Fruit fly (Drosophila melanogaster) whole organism: ENCODE results near the gene CG46303.

Source experiments
- CG8478 ChIP-seq: fragments of >200 bp; optimal IDR thresholded peaks from 2 replicates; lab custom pipeline; 2018; ENCODE audit warnings: inconsistent platforms
- Dll ChIP-seq: fragments of >200 bp; optimal IDR thresholded peaks from 2 replicates; lab custom pipeline; 2017
- EcR ChIP-seq, 2 experiments: fragments of >200 bp; optimal IDR thresholded peaks; 2 replicates each; lab custom pipeline; 2017; ENCODE audit warnings: missing biosample characterization in 2 of 2, missing genetic modification characterization in 2 of 2, missing genetic modification reagents in 2 of 2
- pan ChIP-seq: fragments of >200 bp; optimal IDR thresholded peaks from 2 replicates; lab custom pipeline; 2017
- psq ChIP-seq: fragments of >200 bp; optimal IDR thresholded peaks from 2 replicates; lab custom pipeline; 2017
- usp ChIP-seq: fragments of >200 bp; optimal IDR thresholded peaks from 2 replicates; lab custom pipeline; 2017; ENCODE audit warnings: missing biosample characterization, missing genetic modification characterization, mixed read lengths

The CG46303 gene

dm6 chr3R:5821750-5822149, at the start of gene CG46303:
CG46303 (plus strand) TSS chr3R:5821972.
- TF ChIP-seq pan (lab: Kevin White, UChicago) (no peak), EcR (GFP tag; optimal IDR thresholded peaks at IDR 0.05; lab: Kevin White, UChicago) (no peak), psq (lab: Kevin White, UChicago) (no peak), Dll (no peak), CG8478 (no peak), usp (GFP tag; lab: Kevin White, UChicago) (no peak)

dm6 chr3R:5772433-5772832, 49.3 kb upstream of the CG46303 start:
- TF ChIP-seq CG8478 = no peak
- TF ChIP-seq pan (lab: Kevin White, UChicago) = no peak
- no peak for TF ChIP-seq usp (GFP tag; lab: Kevin White, UChicago)
- TF ChIP-seq psq (lab: Kevin White, UChicago) = no peak
- TF ChIP-seq EcR (GFP tag; optimal IDR thresholded peaks at IDR 0.05; lab: Kevin White, UChicago) = no peak
- TF ChIP-seq Dll = no peak

- TF ChIP-seq pan (lab: Kevin White, UChicago) (no peak), Dll (peak; percentile 65), usp (GFP tag; lab: Kevin White, UChicago) (no peak), EcR (GFP tag; optimal IDR thresholded peaks at IDR 0.05; lab: Kevin White, UChicago) (no peak), psq (lab: Kevin White, UChicago) (no peak), CG8478 (no peak)
Measured at dm6 chr3R:5778731-5779593, 42.8 kb upstream of the CG46303 start, which contains the start of gene jagn. jagn (plus strand) TSS chr3R:5779315.

- TF ChIP-seq CG8478 (no peak), Dll (no peak), usp (GFP tag; lab: Kevin White, UChicago) (no peak), pan (lab: Kevin White, UChicago) (no peak), psq (lab: Kevin White, UChicago) (no peak), EcR (GFP tag; optimal IDR thresholded peaks at IDR 0.05; lab: Kevin White, UChicago) (no peak)
Measured at dm6 chr3R:5780976-5781375, 40.8 kb upstream of the CG46303 start, which contains the start of gene CG2082. CG2082 (minus strand) TSS chr3R:5781076.

dm6 chr3R:5781462-5781861, 40.3 kb upstream of the CG46303 start, which contains the start of gene kat-60L1:
kat-60L1 (plus strand) TSS chr3R:5781762.
- TF ChIP-seq usp (GFP tag; lab: Kevin White, UChicago) (no peak), pan (lab: Kevin White, UChicago) (no peak), EcR (GFP tag; optimal IDR thresholded peaks at IDR 0.05; lab: Kevin White, UChicago) (no peak), CG8478 (no peak), psq (lab: Kevin White, UChicago) (no peak), Dll (no peak)

- no peak for TF ChIP-seq psq (lab: Kevin White, UChicago)
- TF ChIP-seq EcR (GFP tag; optimal IDR thresholded peaks at IDR 0.05; lab: Kevin White, UChicago) = no peak
- TF ChIP-seq pan (lab: Kevin White, UChicago) = no peak
- TF ChIP-seq usp (GFP tag; lab: Kevin White, UChicago) = no peak
- TF ChIP-seq Dll = no peak
Measured at dm6 chr3R:5789025-5789953, 32.5 kb upstream of the CG46303 start, which contains the start of the genes Hat1 and Rpn5. Hat1 (minus strand) TSS chr3R:5789384. Rpn5 (plus strand) TSS chr3R:5789493.

- TF ChIP-seq EcR (GFP tag; optimal IDR thresholded peaks at IDR 0.05; lab: Kevin White, UChicago) (no peak), CG8478 (no peak), pan (lab: Kevin White, UChicago) (no peak), psq (lab: Kevin White, UChicago) (no peak), usp (GFP tag; lab: Kevin White, UChicago) (no peak), Dll (no peak)
Measured at dm6 chr3R:5791497-5791896, 30.3 kb upstream of the CG46303 start, which contains the start of gene Hpf1. Hpf1 (plus strand) TSS chr3R:5791879.

- TF ChIP-seq CG8478 = no peak
- TF ChIP-seq psq (lab: Kevin White, UChicago) = no peak
- no peak for TF ChIP-seq pan (lab: Kevin White, UChicago)
- TF ChIP-seq usp (GFP tag; lab: Kevin White, UChicago) = no peak
- no peak for TF ChIP-seq Dll
- TF ChIP-seq EcR (GFP tag; optimal IDR thresholded peaks at IDR 0.05; lab: Kevin White, UChicago) = no peak
Measured at dm6 chr3R:5794267-5795089, 27.3 kb upstream of the CG46303 start, which contains the start of the genes PSMG1 and CG10979. PSMG1 (minus strand) TSS chr3R:5794317. CG10979 (plus strand) TSS chr3R:5794705.

- TF ChIP-seq psq (lab: Kevin White, UChicago) = no peak
- TF ChIP-seq EcR (GFP tag; optimal IDR thresholded peaks at IDR 0.05; lab: Kevin White, UChicago) = no peak
- no peak for TF ChIP-seq CG8478
- TF ChIP-seq pan (lab: Kevin White, UChicago) = no peak
- TF ChIP-seq Dll = no peak
- no peak for TF ChIP-seq usp (GFP tag; lab: Kevin White, UChicago)
Measured at dm6 chr3R:5797709-5798108, 24.1 kb upstream of the CG46303 start.

- TF ChIP-seq psq (lab: Kevin White, UChicago) = no peak
- no peak for TF ChIP-seq CG8478
- no peak for TF ChIP-seq pan (lab: Kevin White, UChicago)
- no peak for TF ChIP-seq EcR (GFP tag; optimal IDR thresholded peaks at IDR 0.05; lab: Kevin White, UChicago)
- TF ChIP-seq usp (GFP tag; lab: Kevin White, UChicago) = no peak
Measured at dm6 chr3R:5801703-5802436, 19.9 kb upstream of the CG46303 start, which contains the start of gene CG11000. CG11000 (plus strand) TSS chr3R:5802328.
